Fruit fly (Drosophila melanogaster) whole organism, prepupa: Measurements from ENCODE around the gene Dip-C.
A peak's percentile ranks its signal among the peaks of the same experiment; 100 is the strongest.

ENCODE experiments used
- CG10631 ChIP-seq: fragments of 200-800 bp; sonication (Bioruptor generic); optimal IDR thresholded peaks from 2 replicates; lab custom pipeline; 2016; ENCODE audit warnings: missing biosample characterization, missing genetic modification characterization
- CG10669 ChIP-seq: fragments of 200-800 bp; sonication (Bioruptor generic); optimal IDR thresholded peaks from 3 replicates; lab custom pipeline; 2018; ENCODE audit warnings: missing biosample characterization, mild to moderate bottlenecking, missing genetic modification characterization, moderate library complexity
- CG11294 ChIP-seq: fragments of 200-800 bp; sonication (Bioruptor generic); IDR thresholded peaks from 2 replicates; pipeline ENCODE4 v1.3.6; 2022; ENCODE audit warnings: missing biosample characterization, missing genetic modification characterization
- CG16779 ChIP-seq: fragments of 200-800 bp; sonication (Bioruptor generic); optimal IDR thresholded peaks from 3 replicates; lab custom pipeline; 2017; ENCODE audit warnings: missing biosample characterization, mild to moderate bottlenecking, missing genetic modification characterization
- CG31627 ChIP-seq: fragments of 200-800 bp; sonication (Bioruptor generic); optimal IDR thresholded peaks from 3 replicates; lab custom pipeline; 2016; ENCODE audit warnings: missing biosample characterization, missing genetic modification characterization
- CG32006 ChIP-seq: fragments of 200-800 bp; sonication (Bioruptor generic); optimal IDR thresholded peaks from 3 replicates; lab custom pipeline; 2017; ENCODE audit warnings: missing biosample characterization, mild to moderate bottlenecking, missing genetic modification characterization
- CG34406 ChIP-seq: fragments of 200-800 bp; sonication (Bioruptor generic); optimal IDR thresholded peaks from 3 replicates; lab custom pipeline; 2016; ENCODE audit warnings: missing biosample characterization, missing genetic modification characterization
- CG6276 ChIP-seq: fragments of 200-800 bp; sonication (Bioruptor generic); optimal IDR thresholded peaks from 2 replicates; lab custom pipeline; 2017; ENCODE audit warnings: missing biosample characterization, mild to moderate bottlenecking, missing genetic modification characterization
- CG6854 ChIP-seq: fragments of 200-800 bp; sonication (Bioruptor generic); optimal IDR thresholded peaks from 2 replicates; lab custom pipeline; 2017; ENCODE audit warnings: missing biosample characterization, mild to moderate bottlenecking, missing genetic modification characterization
- CG7368 ChIP-seq: fragments of 200-800 bp; sonication (Bioruptor generic); optimal IDR thresholded peaks from 3 replicates; lab custom pipeline; 2016; ENCODE audit warnings: missing biosample characterization, missing genetic modification characterization
- CG8119 ChIP-seq: fragments of 200-800 bp; sonication (Bioruptor generic); IDR thresholded peaks from 3 replicates; pipeline ENCODE4 v1.3.6; 2022; ENCODE audit warnings: missing biosample characterization, missing genetic modification characterization
- CG9139 ChIP-seq: fragments of 200-800 bp; sonication (Bioruptor generic); optimal IDR thresholded peaks from 3 replicates; lab custom pipeline; 2017; ENCODE audit warnings: missing biosample characterization, mild to moderate bottlenecking, missing genetic modification characterization
- Eip78C ChIP-seq: fragments of 200-800 bp; sonication (Bioruptor generic); peaks from one replicate; lab custom pipeline; 2016; ENCODE audit warnings: missing biosample characterization, missing genetic modification characterization
- Eip93F ChIP-seq: fragments of 200-800 bp; sonication (Bioruptor generic); optimal IDR thresholded peaks from 2 replicates; lab custom pipeline; 2016; ENCODE audit warnings: missing biosample characterization, mild to moderate bottlenecking, missing genetic modification characterization
- Hr39 ChIP-seq: fragments of 200-800 bp; sonication (Bioruptor generic); optimal IDR thresholded peaks from 2 replicates; lab custom pipeline; 2016; ENCODE audit warnings: missing biosample characterization, missing genetic modification characterization
- Met ChIP-seq: fragments of 200-800 bp; sonication (Bioruptor generic); optimal IDR thresholded peaks from 3 replicates; lab custom pipeline; 2016; ENCODE audit warnings: missing biosample characterization, missing genetic modification characterization
- OdsH ChIP-seq: fragments of 200-800 bp; sonication (Bioruptor generic); optimal IDR thresholded peaks from 3 replicates; lab custom pipeline; 2016; ENCODE audit warnings: missing biosample characterization, missing genetic modification characterization
- Smox ChIP-seq: fragments of 200-800 bp; sonication (Bioruptor generic); optimal IDR thresholded peaks from 3 replicates; lab custom pipeline; 2016; ENCODE audit warnings: missing biosample characterization, missing genetic modification characterization
- Sox102F ChIP-seq: fragments of 200-800 bp; sonication (Bioruptor generic); optimal IDR thresholded peaks from 2 replicates; lab custom pipeline; 2016; ENCODE audit warnings: missing biosample characterization, mild to moderate bottlenecking, missing genetic modification characterization
- achi ChIP-seq: fragments of 200-800 bp; sonication (Bioruptor generic); optimal IDR thresholded peaks from 3 replicates; lab custom pipeline; 2016; ENCODE audit warnings: missing biosample characterization, missing genetic modification characterization
- cyc ChIP-seq: fragments of 200-800 bp; sonication (Bioruptor generic); optimal IDR thresholded peaks from 3 replicates; lab custom pipeline; 2016; ENCODE audit warnings: missing biosample characterization, missing genetic modification characterization
- dac ChIP-seq: fragments of 200-800 bp; sonication (Bioruptor generic); optimal IDR thresholded peaks from 2 replicates; lab custom pipeline; 2017; ENCODE audit warnings: missing biosample characterization, mild to moderate bottlenecking, missing genetic modification characterization
- dsx ChIP-seq: fragments of 200-800 bp; optimal IDR thresholded peaks from 3 replicates; lab custom pipeline; 2019; ENCODE audit warnings: missing biosample characterization, mild to moderate bottlenecking, missing genetic modification characterization, moderate library complexity; ENCODE audit not compliant: poor library complexity, severe bottlenecking
- fd85E ChIP-seq: fragments of 200-800 bp; sonication (Bioruptor generic); optimal IDR thresholded peaks from 3 replicates; lab custom pipeline; 2016; ENCODE audit warnings: missing biosample characterization, missing genetic modification characterization
- fkh ChIP-seq: fragments of 200-800 bp; sonication (Bioruptor generic); optimal IDR thresholded peaks from 3 replicates; lab custom pipeline; 2017; ENCODE audit warnings: missing biosample characterization, mild to moderate bottlenecking, missing genetic modification characterization, moderate library complexity
- spab ChIP-seq: fragments of 200-800 bp; sonication (Bioruptor generic); optimal IDR thresholded peaks from 2 replicates; lab custom pipeline; 2017; ENCODE audit warnings: missing biosample characterization, mild to moderate bottlenecking, missing genetic modification characterization, missing genetic modification reagents
- svp ChIP-seq: fragments of 200-800 bp; sonication (Bioruptor generic); peaks from one replicate; lab custom pipeline; 2016; ENCODE audit warnings: missing biosample characterization, missing genetic modification characterization
- vri ChIP-seq: fragments of 200-800 bp; sonication (Bioruptor generic); optimal IDR thresholded peaks from 3 replicates; lab custom pipeline; 2016; ENCODE audit warnings: missing biosample characterization, mild to moderate bottlenecking, missing genetic modification characterization

Dip-C gene

dm6 chr3R:12369135-12369792, 44.3 kb downstream of the Dip-C start, which contains the start of gene GstD1 (continued):
- no peak for TF ChIP-seq fd85E
- TF ChIP-seq Smox (GFP tag; lab: Kevin White, UChicago) = peak; percentile 36
- TF ChIP-seq CG6276 (GFP tag; lab: Kevin White, UChicago) = peak; percentile 77
- peak; percentile 1 for TF ChIP-seq CG7368 (GFP tag; lab: Kevin White, UChicago)
- peak; percentile 74 for TF ChIP-seq achi
- TF ChIP-seq Met = peak; percentile 50
- TF ChIP-seq CG10669 (GFP tag; lab: Kevin White, UChicago) = peak; percentile 40
- TF ChIP-seq CG8119 (GFP tag; lab: Robert Waterston, UW) = peak; percentile 72
- peak; percentile 25 for TF ChIP-seq spab (GFP tag; lab: Kevin White, UChicago)
- no peak for TF ChIP-seq CG6854 (GFP tag; lab: Kevin White, UChicago)
- peak; percentile 59 for TF ChIP-seq CG11294 (GFP tag; lab: Robert Waterston, UW)
- TF ChIP-seq CG32006 = peak; percentile 89
- peak; percentile 61 for TF ChIP-seq CG10631
- peak; percentile 59 for TF ChIP-seq OdsH
- peak; percentile 36 for TF ChIP-seq CG16779 (tag; lab: Kevin White, UChicago)
- TF ChIP-seq cyc = peak; percentile 60

dm6 chr3R:12367464-12367863, 46.1 kb downstream of the Dip-C start, which contains the start of gene GstD9:
Gene GstD9 (minus strand): TSS chr3R:12367564.
- peak; percentile 41 for TF ChIP-seq Eip78C (GFP tag; lab: Kevin White, UChicago)
- TF ChIP-seq CG34406 (GFP tag; lab: Kevin White, UChicago) = no peak
- TF ChIP-seq, all 60 proteins: peak for 1

dm6 chr3R:12365887-12366286, 47.7 kb downstream of the Dip-C start:
- TF ChIP-seq fkh (GFP tag; lab: Kevin White, UChicago) (peak; percentile 31), CG9139 (GFP tag; lab: Kevin White, UChicago) (no peak), Eip93F (GFP tag; lab: Kevin White, UChicago) (peak; percentile 3), OdsH (no peak), vri (GFP tag; lab: Kevin White, UChicago) (peak; percentile 8)

- peak; percentile 90 for TF ChIP-seq svp (GFP tag; lab: Kevin White, UChicago)
- TF ChIP-seq dac (GFP tag; lab: Kevin White, UChicago) = no peak
- TF ChIP-seq vri (GFP tag; lab: Kevin White, UChicago) = peak; percentile 75
These were observed 48.2 kb downstream of the Dip-C start, which contains the start of gene GstD10 for dm6 chr3R:12365264-12365840. Gene GstD10 (minus strand): TSS chr3R:12365735.

dm6 chr3R:12364580-12364979, 49.0 kb downstream of the Dip-C start, which contains the start of gene Tim17a1:
Gene Tim17a1 (minus strand): TSS chr3R:12364680.
- TF ChIP-seq Hr39 (GFP tag; lab: Kevin White, UChicago) = no peak
- no peak for TF ChIP-seq CG10669 (GFP tag; lab: Kevin White, UChicago)
- no peak for TF ChIP-seq Sox102F (GFP tag; lab: Kevin White, UChicago)
- no peak for TF ChIP-seq CG9139 (GFP tag; lab: Kevin White, UChicago)
- TF ChIP-seq CG31627 (GFP tag; lab: Kevin White, UChicago) = no peak
- no peak for TF ChIP-seq CG11294 (GFP tag; lab: Robert Waterston, UW)
- TF ChIP-seq cyc = no peak
- TF ChIP-seq Smox (GFP tag; lab: Kevin White, UChicago) = no peak
- no peak for TF ChIP-seq fkh (GFP tag; lab: Kevin White, UChicago)

dm6 chr3R:12363544-12363943, 50.0 kb downstream of the Dip-C start:
- TF ChIP-seq CG10631 (no peak), dsx (GFP tag; lab: Kevin White, UChicago) (peak; percentile 50), CG34406 (GFP tag; lab: Kevin White, UChicago) (no peak)
- TF ChIP-seq, all 60 proteins: peak for 1
